Fruit fly (Drosophila melanogaster) whole organism, embryonic: ENCODE results near the gene Sr-CIII.

Experiments used
- Atf6 ChIP-seq: fragments of 200-800 bp; sonication (Bioruptor generic); IDR thresholded peaks from 2 replicates; pipeline ENCODE4 v1.3.6; 2022; ENCODE audit warnings: missing biosample characterization, missing genetic modification characterization
- Awh ChIP-seq: fragments of 200-800 bp; sonication (Bioruptor generic); IDR thresholded peaks from 2 replicates; pipeline ENCODE4, ENCODE4 v1.3.6; 2022; ENCODE audit warnings: missing biosample characterization, missing genetic modification characterization
- Bteb2 ChIP-seq: fragments of 200-800 bp; sonication (Bioruptor generic); optimal IDR thresholded peaks from 2 replicates; lab custom pipeline; 2016; ENCODE audit warnings: missing biosample characterization, missing genetic modification characterization
- C15 ChIP-seq: fragments of 200-800 bp; sonication (Bioruptor generic); IDR thresholded peaks from 3 replicates; pipeline ENCODE4 v1.3.6; 2022; ENCODE audit warnings: missing biosample characterization, missing genetic modification characterization
- CG10209 ChIP-seq: fragments of 200-800 bp; sonication (Bioruptor generic); optimal IDR thresholded peaks from 3 replicates; lab custom pipeline; 2017; ENCODE audit warnings: missing biosample characterization, mild to moderate bottlenecking, missing genetic modification characterization, missing genetic modification reagents
- CG12659 ChIP-seq: fragments of 200-800 bp; sonication (Bioruptor generic); optimal IDR thresholded peaks from 3 replicates; lab custom pipeline; 2017; ENCODE audit warnings: mild to moderate bottlenecking, missing biosample characterization, missing genetic modification reagents, missing genetic modification characterization
- CG14014 ChIP-seq: fragments of 200-800 bp; sonication (Bioruptor generic); IDR thresholded peaks from 2 replicates; pipeline ENCODE4 v1.3.6; 2022; ENCODE audit warnings: missing biosample characterization, missing genetic modification characterization
- CG1647 ChIP-seq: fragments of 200-800 bp; sonication (Bioruptor generic); optimal IDR thresholded peaks from 3 replicates; lab custom pipeline; 2016; ENCODE audit warnings: missing biosample characterization, missing genetic modification characterization
- CG16813 ChIP-seq: fragments of 200-800 bp; sonication (Bioruptor generic); IDR thresholded peaks from 3 replicates; pipeline ENCODE4 v1.3.6; 2022; ENCODE audit warnings: missing biosample characterization, missing genetic modification characterization; ENCODE audit not compliant: partially characterized antibody
- CG18262 ChIP-seq: fragments of 200-800 bp; optimal IDR thresholded peaks from 3 replicates; lab custom pipeline; 2019; ENCODE audit warnings: missing biosample characterization, mild to moderate bottlenecking, missing genetic modification characterization, moderate library complexity
- CG1832 ChIP-seq: fragments of 200-800 bp; sonication (Bioruptor generic); optimal IDR thresholded peaks from 2 replicates; lab custom pipeline; 2017; ENCODE audit warnings: missing biosample characterization, mild to moderate bottlenecking, missing genetic modification characterization, inconsistent platforms
- CG18599 ChIP-seq: fragments of 200-800 bp; sonication (Bioruptor generic); optimal IDR thresholded peaks from 3 replicates; lab custom pipeline; 2017; ENCODE audit warnings: missing biosample characterization, missing genetic modification characterization, mild to moderate bottlenecking, moderate library complexity, missing genetic modification reagents
- CG18619 ChIP-seq: fragments of 200-800 bp; sonication (Bioruptor generic); optimal IDR thresholded peaks from 3 replicates; lab custom pipeline; 2017; ENCODE audit warnings: missing biosample characterization, mild to moderate bottlenecking, missing genetic modification characterization
- CG31388 ChIP-seq: fragments of 200-800 bp; sonication (Bioruptor generic); optimal IDR thresholded peaks from 2 replicates; lab custom pipeline; 2016; ENCODE audit warnings: missing biosample characterization, missing genetic modification characterization
- CG4404 ChIP-seq: fragments of 200-800 bp; sonication (Bioruptor generic); IDR thresholded peaks from 2 replicates; pipeline ENCODE4 v1.3.6; 2022; ENCODE audit warnings: missing biosample characterization, missing genetic modification characterization
- CG4854 ChIP-seq: fragments of 200-800 bp; sonication (Bioruptor generic); optimal IDR thresholded peaks from 2 replicates; lab custom pipeline; 2016; ENCODE audit warnings: missing biosample characterization, missing genetic modification characterization, inconsistent platforms
- CG6272 ChIP-seq: fragments of 200-800 bp; sonication (Bioruptor generic); IDR thresholded peaks from 2 replicates; pipeline ENCODE4 v1.3.6; 2022; ENCODE audit warnings: missing biosample characterization, missing genetic modification characterization
- CG7372 ChIP-seq: fragments of 200-800 bp; sonication (Bioruptor generic); IDR thresholded peaks from 2 replicates; pipeline ENCODE4 v1.3.6; 2022; ENCODE audit warnings: missing biosample characterization, missing genetic modification characterization
- CG8924 ChIP-seq: fragments of 200-800 bp; optimal IDR thresholded peaks from 3 replicates; lab custom pipeline; 2019; ENCODE audit warnings: missing biosample characterization, mild to moderate bottlenecking, missing genetic modification characterization, moderate library complexity
- CG9437 ChIP-seq: fragments of 200-800 bp; sonication (Bioruptor generic); optimal IDR thresholded peaks from 2 replicates; lab custom pipeline; 2018; ENCODE audit warnings: missing biosample characterization, mild to moderate bottlenecking, missing genetic modification characterization
- Chrac-16 ChIP-seq: fragments of 200-800 bp; sonication (Bioruptor generic); optimal IDR thresholded peaks from 3 replicates; lab custom pipeline; 2016; ENCODE audit warnings: missing biosample characterization, missing genetic modification characterization
- D19B ChIP-seq: fragments of 200-800 bp; sonication (Bioruptor generic); optimal IDR thresholded peaks from 2 replicates; lab custom pipeline; 2017; ENCODE audit warnings: missing biosample characterization, mild to moderate bottlenecking, missing genetic modification characterization
- Dip2 ChIP-seq: fragments of 200-800 bp; sonication (Bioruptor generic); IDR thresholded peaks from 2 replicates; pipeline ENCODE4 v1.3.6; 2022; ENCODE audit warnings: missing biosample characterization, missing genetic modification characterization
- E2f2 ChIP-seq: fragments of 200-800 bp; sonication (Bioruptor generic); IDR thresholded peaks from 2 replicates; pipeline ENCODE4 v1.3.6; 2022; ENCODE audit warnings: missing biosample characterization, missing genetic modification characterization
- ERR ChIP-seq: fragments of 200-800 bp; sonication (Bioruptor generic); optimal IDR thresholded peaks from 2 replicates; lab custom pipeline; 2016; ENCODE audit warnings: missing biosample characterization, missing genetic modification characterization
- Elba2 ChIP-seq: fragments of 200-800 bp; sonication (Bioruptor generic); optimal IDR thresholded peaks from 3 replicates; lab custom pipeline; 2016; ENCODE audit warnings: missing biosample characterization, missing genetic modification characterization
- Fer2 ChIP-seq: fragments of 200-800 bp; sonication (Bioruptor generic); optimal IDR thresholded peaks from 2 replicates; lab custom pipeline; 2018; ENCODE audit warnings: missing biosample characterization, mild to moderate bottlenecking, missing genetic modification characterization, moderate library complexity
- Mad ChIP-seq: fragments of 200-800 bp; sonication (Bioruptor generic); optimal IDR thresholded peaks from 2 replicates; lab custom pipeline; 2016; ENCODE audit warnings: missing biosample characterization, missing genetic modification characterization
- Sin3A ChIP-seq: fragments of >200 bp; optimal IDR thresholded peaks from 2 replicates; lab custom pipeline; 2018
- TFAM ChIP-seq: fragments of 200-800 bp; sonication (Bioruptor generic); optimal IDR thresholded peaks from 2 replicates; lab custom pipeline; 2017; ENCODE audit warnings: missing biosample characterization, missing genetic modification characterization, inconsistent platforms
- Tbp ChIP-seq: fragments of >200 bp; optimal IDR thresholded peaks from 2 replicates; lab custom pipeline; 2018; ENCODE audit warnings: missing biosample characterization, missing genetic modification characterization
- Vsx1 ChIP-seq: fragments of 200-800 bp; sonication (Bioruptor generic); optimal IDR thresholded peaks from 2 replicates; lab custom pipeline; 2017; ENCODE audit warnings: missing biosample characterization, mild to moderate bottlenecking, missing genetic modification characterization, missing genetic modification reagents
- YL-1 ChIP-seq: fragments of 200-800 bp; sonication (Bioruptor generic); optimal IDR thresholded peaks from 3 replicates; lab custom pipeline; 2017; ENCODE audit warnings: missing biosample characterization, mild to moderate bottlenecking, missing genetic modification characterization
- al ChIP-seq: fragments of 200-800 bp; sonication (Bioruptor generic); IDR thresholded peaks from 2 replicates; pipeline ENCODE4 v1.3.6; 2022; ENCODE audit warnings: missing biosample characterization, missing genetic modification characterization
- bigmax ChIP-seq: fragments of 200-800 bp; sonication (Bioruptor generic); optimal IDR thresholded peaks from 2 replicates; lab custom pipeline; 2018; ENCODE audit warnings: missing biosample characterization, mild to moderate bottlenecking, missing genetic modification characterization
- chif ChIP-seq, 2 experiments: fragments of 200-800 bp; sonication (Bioruptor generic); optimal IDR thresholded peaks; 3 replicates each; lab custom pipeline; 2016; ENCODE audit warnings: missing biosample characterization in 2 of 2, missing genetic modification characterization in 2 of 2
- danr ChIP-seq: fragments of 200-800 bp; sonication (Bioruptor generic); IDR thresholded peaks from 2 replicates; pipeline ENCODE4 v1.3.6; 2022; ENCODE audit warnings: missing biosample characterization, missing genetic modification characterization
- dmrt99B ChIP-seq: fragments of 200-800 bp; sonication (Bioruptor generic); optimal IDR thresholded peaks from 2 replicates; lab custom pipeline; 2018; ENCODE audit warnings: missing biosample characterization, mild to moderate bottlenecking, missing genetic modification characterization, moderate library complexity
- ewg ChIP-seq: fragments of 200-800 bp; sonication (Bioruptor generic); optimal IDR thresholded peaks from 3 replicates; lab custom pipeline; 2017; ENCODE audit warnings: mild to moderate bottlenecking, missing biosample characterization, missing genetic modification reagents, missing genetic modification characterization
- fd102C ChIP-seq: fragments of 200-800 bp; sonication (Bioruptor generic); optimal IDR thresholded peaks from 2 replicates; lab custom pipeline; 2018; ENCODE audit warnings: missing biosample characterization, mild to moderate bottlenecking, missing genetic modification characterization, moderate library complexity
- fu2 ChIP-seq: fragments of 200-800 bp; sonication (Bioruptor generic); optimal IDR thresholded peaks from 2 replicates; lab custom pipeline; 2016; ENCODE audit warnings: missing biosample characterization, missing genetic modification characterization
- grau ChIP-seq: fragments of 200-800 bp; optimal IDR thresholded peaks from 3 replicates; lab custom pipeline; 2019; ENCODE audit warnings: missing biosample characterization, mild to moderate bottlenecking, missing genetic modification characterization, moderate library complexity
- h ChIP-seq: fragments of >200 bp; optimal IDR thresholded peaks from 2 replicates; lab custom pipeline; 2017
- jumu ChIP-seq: fragments of 200-800 bp; sonication (Bioruptor generic); optimal IDR thresholded peaks from 3 replicates; lab custom pipeline; 2016; ENCODE audit warnings: missing biosample characterization, missing genetic modification characterization
- pho ChIP-seq: fragments of 200-800 bp; sonication (Bioruptor generic); optimal IDR thresholded peaks from 2 replicates; lab custom pipeline; 2016; ENCODE audit warnings: missing biosample characterization, missing genetic modification characterization
- prd ChIP-seq, 3 experiments: fragments of >200 bp in 2 of 3; fragments of 200-800 bp in 1 of 3; sonication (Bioruptor generic) in 1 of 3; optimal IDR thresholded peaks in 2 of 3; IDR thresholded peaks in 1 of 3; 2 replicates in 2 of 3; 3 replicates in 1 of 3; pipeline versions ENCODE4 v1.3.6 to Lab custom; 2017 to 2022; ENCODE audit warnings: missing biosample characterization in 1 of 3, missing genetic modification characterization in 1 of 3
- pum ChIP-seq: fragments of 200-800 bp; sonication (Bioruptor generic); optimal IDR thresholded peaks from 2 replicates; lab custom pipeline; 2016; ENCODE audit warnings: missing biosample characterization, missing genetic modification characterization
- tll ChIP-seq, 2 experiments: fragments of 200-800 bp in 1 of 2; fragments of >200 bp in 1 of 2; sonication (Bioruptor generic) in 1 of 2; optimal IDR thresholded peaks; 2 replicates each; lab custom pipeline; 2017 to 2019; ENCODE audit warnings: missing biosample characterization in 2 of 2, missing genetic modification characterization in 2 of 2, mild to moderate bottlenecking in 1 of 2, moderate library complexity in 1 of 2
- toy ChIP-seq: fragments of 200-800 bp; sonication (Bioruptor generic); IDR thresholded peaks from 2 replicates; pipeline ENCODE4 v1.3.6; 2022; ENCODE audit warnings: missing biosample characterization, missing genetic modification characterization
- wor ChIP-seq: fragments of 200-800 bp; sonication (Bioruptor generic); IDR thresholded peaks from 2 replicates; pipeline ENCODE4 v1.3.6; 2022; ENCODE audit warnings: missing biosample characterization, missing genetic modification characterization

The Sr-CIII gene

dm6 chr2L:4118983-4119670 is 1.0 kb upstream of the Sr-CIII start (continued):
- TF ChIP-seq E2f2 (GFP tag; lab: Robert Waterston, UW) (no peak; the same call in 1 of the 2 replicates), CG7372 (GFP tag; lab: Robert Waterston, UW) (peak; percentile 72), prd (optimal IDR thresholded peaks at IDR 0.05; lab: Kevin White, UChicago) (no peak), prd (GFP tag; IDR thresholded peaks at IDR 0.05; lab: Robert Waterston, UW) (peak; percentile 91), fu2 (GFP tag; lab: Kevin White, UChicago) (peak; percentile 14), pho (peak; percentile 58), Fer2 (tag; lab: Kevin White, UChicago) (peak; percentile 61), CG6272 (GFP tag; lab: Robert Waterston, UW) (peak; percentile 76), D19B (GFP tag; lab: Kevin White, UChicago) (peak; percentile 43), Tbp (GFP tag; lab: Kevin White, UChicago) (no peak), CG4404 (GFP tag; lab: Robert Waterston, UW) (peak; percentile 79), chif (GFP tag; optimal IDR thresholded peaks at IDR 0.05; lab: Kevin White, UChicago) (peak; percentile 68 to 90), CG31388 (peak; percentile 46), grau (tag; lab: Kevin White, UChicago) (peak; percentile 74), CG12659 (peak; percentile 53), tll (GFP tag; optimal IDR thresholded peaks at IDR 0.05; lab: Kevin White, UChicago) (no peak), CG9437 (GFP tag; lab: Kevin White, UChicago) (peak; percentile 51), C15 (GFP tag; lab: Robert Waterston, UW) (0 out of 3 replicates have a peak, but pooled peaks have one; percentile 24), CG14014 (GFP tag; lab: Robert Waterston, UW) (peak; percentile 80), jumu (GFP tag; lab: Kevin White, UChicago) (peak; percentile 70), h (no peak), CG16813 (no peak), danr (0 out of 2 replicates have a peak, but pooled peaks have one; percentile 17), Awh (GFP tag; lab: Robert Waterston, UW) (peak; percentile 89), TFAM (GFP tag; lab: Kevin White, UChicago) (no peak), CG18619 (GFP tag; lab: Kevin White, UChicago) (peak; percentile 63), dmrt99B (tag; lab: Kevin White, UChicago) (peak; percentile 87), fd102C (GFP tag; lab: Kevin White, UChicago) (peak; percentile 6), pum (GFP tag; lab: Kevin White, UChicago) (peak; percentile 78), Bteb2 (GFP tag; lab: Kevin White, UChicago) (peak; percentile 32), CG4854 (GFP tag; lab: Kevin White, UChicago) (peak; percentile 64), Vsx1 (GFP tag; lab: Kevin White, UChicago) (peak; percentile 48), CG18262 (peak; percentile 90), CG10209 (GFP tag; lab: Kevin White, UChicago) (peak; percentile 66), CG1832 (GFP tag; lab: Kevin White, UChicago) (no peak), Atf6 (GFP tag; lab: Robert Waterston, UW) (peak; percentile 70), Dip2 (GFP tag; lab: Robert Waterston, UW) (no peak), CG18599 (GFP tag; lab: Kevin White, UChicago) (peak; percentile 88), Chrac-16 (GFP tag; lab: Kevin White, UChicago) (peak; percentile 76), Mad (GFP tag; lab: Kevin White, UChicago) (peak; percentile 49), Elba2 (GFP tag; lab: Kevin White, UChicago) (peak; percentile 9), Sin3A (no peak), ERR (peak; percentile 66), wor (GFP tag; lab: Robert Waterston, UW) (peak; percentile 47), toy (GFP tag; lab: Robert Waterston, UW) (peak; percentile 53; the same call in 1 of the 2 replicates), bigmax (GFP tag; lab: Kevin White, UChicago) (no peak), CG8924 (tag; lab: Kevin White, UChicago) (peak; percentile 74), ewg (GFP tag; lab: Kevin White, UChicago) (peak; percentile 69), al (GFP tag; lab: Robert Waterston, UW) (no peak), YL-1 (GFP tag; lab: Kevin White, UChicago) (peak; percentile 7), CG1647 (GFP tag; lab: Kevin White, UChicago) (peak; percentile 48)
